Fruit fly (Drosophila melanogaster): Measurements from ENCODE around the gene Jig.
A peak's percentile ranks its signal among the peaks of the same experiment; 100 is the strongest.

Jig gene

dm6 chr3R:14511123-14511908, 49.4 kb upstream of the Jig start, which contains the start of the genes HtrA2 and mRpL11 (continued):
- TF ChIP-seq CG14441 (GFP tag; IDR thresholded peaks at IDR 0.05), result peak; percentile 40; the same call in 1 of the 2 replicates
- peak; percentile 46; the same call in 2 of the 3 replicates for TF ChIP-seq HLH4C (GFP tag; IDR thresholded peaks at IDR 0.05; ENCODE audit: partially characterized antibody)
- TF ChIP-seq stwl (tag; optimal IDR thresholded peaks at IDR 0.05), result peak; percentile 81
- peak; percentile 19 for TF ChIP-seq fd96Cb (tag; optimal IDR thresholded peaks at IDR 0.05)
- TF ChIP-seq CG1647 (GFP tag; optimal IDR thresholded peaks at IDR 0.05), result peak; percentile 55
- peak; percentile 78 for TF ChIP-seq HmgD (GFP tag; optimal IDR thresholded peaks at IDR 0.05)
- no peak for TF ChIP-seq esg (GFP tag; conservative IDR thresholded peaks at IDR 0.05)
- TF ChIP-seq CG8089 (GFP tag; optimal IDR thresholded peaks at IDR 0.05), result no peak
- TF ChIP-seq Atf6 (GFP tag; IDR thresholded peaks at IDR 0.05), result no peak
- peak; percentile 78 for TF ChIP-seq Hr3 (GFP tag; optimal IDR thresholded peaks at IDR 0.05)
- no peak for TF ChIP-seq CG2129 (GFP tag; IDR thresholded peaks at IDR 0.05; ENCODE audit: partially characterized antibody)
- no peak for TF ChIP-seq nerfin-1 (tag; optimal IDR thresholded peaks at IDR 0.05)
- no peak for TF ChIP-seq CG9876 (GFP tag; optimal IDR thresholded peaks at IDR 0.05)
- TF ChIP-seq Gsc (GFP tag; IDR thresholded peaks at IDR 0.05), result no peak
- no peak for TF ChIP-seq hth (optimal IDR thresholded peaks at IDR 0.05)
- no peak for TF ChIP-seq CG7556 (GFP tag; optimal IDR thresholded peaks at IDR 0.05)
- TF ChIP-seq wek (GFP tag; optimal IDR thresholded peaks at IDR 0.05), result no peak
- TF ChIP-seq Oli (tag; optimal IDR thresholded peaks at IDR 0.05), result no peak
- no peak for TF ChIP-seq yki (optimal IDR thresholded peaks at IDR 0.05)
- peak; percentile 32 for TF ChIP-seq NC2β (GFP tag; optimal IDR thresholded peaks at IDR 0.05)
- no peak for TF ChIP-seq corto (GFP tag; optimal IDR thresholded peaks at IDR 0.05)
- TF ChIP-seq hkb (optimal IDR thresholded peaks at IDR 0.05), result peak; percentile 22
- TF ChIP-seq hkb (GFP tag; IDR thresholded peaks at IDR 0.05), result no peak
- TF ChIP-seq CG12744 (GFP tag; optimal IDR thresholded peaks at IDR 0.05), result peak; percentile 55
- peak; percentile 30; the same call in 1 of the 2 replicates for TF ChIP-seq H2.0 (GFP tag; IDR thresholded peaks at IDR 0.05)
- TF ChIP-seq CG16863 (GFP tag; optimal IDR thresholded peaks at IDR 0.05), result peak; percentile 42
- peak; percentile 52 for TF ChIP-seq CG3163 (GFP tag; optimal IDR thresholded peaks at IDR 0.05)
- no peak for TF ChIP-seq cwo (GFP tag; optimal IDR thresholded peaks at IDR 0.05)
- peak; percentile 76 for TF ChIP-seq CG13424 (tag; optimal IDR thresholded peaks at IDR 0.05)
- no peak for TF ChIP-seq CG14965 (GFP tag; optimal IDR thresholded peaks at IDR 0.05; ENCODE audit: borderline replicate concordance)
- TF ChIP-seq NFAT (GFP tag; IDR thresholded peaks at IDR 0.05), result peak; percentile 66; the same call in 1 of the 2 replicates
- TF ChIP-seq CG8290 (GFP tag; optimal IDR thresholded peaks at IDR 0.05), result peak; percentile 51
- TF ChIP-seq CG8290 (tag; optimal IDR thresholded peaks at IDR 0.05), result peak in 1 of 2 experiments; percentile 73
- TF ChIP-seq stc (GFP tag; IDR thresholded peaks at IDR 0.05), result no peak
- TF ChIP-seq Jarid2 (GFP tag; optimal IDR thresholded peaks at IDR 0.05), result no peak
- peak; percentile 63 for TF ChIP-seq lab (GFP tag; optimal IDR thresholded peaks at IDR 0.05)
- TF ChIP-seq CG1529 (GFP tag; optimal IDR thresholded peaks at IDR 0.05), result peak; percentile 1
- peak; percentile 38 for TF ChIP-seq eyg (GFP tag; optimal IDR thresholded peaks at IDR 0.05)
- TF ChIP-seq CG7839 (tag; optimal IDR thresholded peaks at IDR 0.05), result peak; percentile 60
- TF ChIP-seq Sin3A (optimal IDR thresholded peaks at IDR 0.05), result peak; percentile 90
- 0 out of 3 replicates have a peak, but pooled peaks have one; percentile 27 for TF ChIP-seq CG14860 (GFP tag; IDR thresholded peaks at IDR 0.05; ENCODE audit: partially characterized antibody)
- TF ChIP-seq CG10654 (GFP tag; optimal IDR thresholded peaks at IDR 0.05), result peak; percentile 26
- 0 out of 2 replicates have a peak, but pooled peaks have one; percentile 15 for TF ChIP-seq CG32772 (GFP tag; IDR thresholded peaks at IDR 0.05)
- TF ChIP-seq CG34376 (GFP tag; optimal IDR thresholded peaks at IDR 0.05), result peak; percentile 58
- no peak for TF ChIP-seq lbe (GFP tag; optimal IDR thresholded peaks at IDR 0.05)
- peak; percentile 80 for TF ChIP-seq CG12659 (GFP tag; optimal IDR thresholded peaks at IDR 0.05)
- peak; percentile 23; the same call in 1 of the 2 replicates for TF ChIP-seq HLH3B (GFP tag; IDR thresholded peaks at IDR 0.05)
- TF ChIP-seq Med (GFP tag), result peak; percentile 88
- TF ChIP-seq CG9797 (GFP tag; optimal IDR thresholded peaks at IDR 0.05), result peak; percentile 31
- peak; percentile 57 for TF ChIP-seq CG9727 (GFP tag; optimal IDR thresholded peaks at IDR 0.05)
